Worm (Caenorhabditis elegans) whole organism, late embryonic: ENCODE results near the gene Y59A8B.8.

Experiments
- ceh-24 ChIP-seq: sonication (generic microtip); optimal IDR thresholded peaks from 2 replicates; lab custom pipeline; 2016; ENCODE audit warnings: mild to moderate bottlenecking, missing genetic modification characterization, missing compliant biosample characterization
- lin-11 ChIP-seq: fragments of 200-800 bp; sonication (Bioruptor generic); optimal IDR thresholded peaks from 2 replicates; lab custom pipeline; 2018; ENCODE audit warnings: mild to moderate bottlenecking, missing genetic modification characterization, missing compliant biosample characterization
- pha-4 ChIP-seq: fragments of 150-350 bp; optimal IDR thresholded peaks from 2 replicates; lab custom pipeline; 2018; ENCODE audit warnings: missing biosample characterization, missing genetic modification reagents, missing genetic modification characterization
- ref-2 ChIP-seq: sonication (generic microtip); optimal IDR thresholded peaks from 2 replicates; lab custom pipeline; 2016; ENCODE audit warnings: missing genetic modification characterization, missing compliant biosample characterization
- sox-2 ChIP-seq: fragments of 200-800 bp; sonication (Bioruptor generic); IDR thresholded peaks from 2 replicates; pipeline ENCODE4 v1.3.6; 2022; ENCODE audit warnings: missing genetic modification reagents, missing genetic modification characterization, missing compliant biosample characterization
- sox-4 ChIP-seq: sonication (generic microtip); optimal IDR thresholded peaks from 2 replicates; lab custom pipeline; 2017; ENCODE audit warnings: mild to moderate bottlenecking, missing genetic modification characterization, inconsistent platforms, missing compliant biosample characterization
- unc-86 ChIP-seq: sonication (generic microtip); optimal IDR thresholded peaks from 2 replicates; lab custom pipeline; 2016; ENCODE audit warnings: missing genetic modification characterization, missing compliant biosample characterization

ce11 chrV:18098387-18098786 is 32.3 kb upstream of the Y59A8B.8 start, which contains the start of gene par-4:
- no peak for TF ChIP-seq ceh-24 (tag; lab: Kevin White, UChicago)
- no peak for TF ChIP-seq ref-2 (tag; lab: Kevin White, UChicago)
- no peak for TF ChIP-seq lin-11
- TF ChIP-seq unc-86 = no peak
- no peak for TF ChIP-seq sox-2
- no peak for TF ChIP-seq sox-4
- no peak for TF ChIP-seq pha-4 (tag; lab: Kevin White, UChicago)
